Worm (Caenorhabditis elegans): Measurements from ENCODE around the gene F59B10.4.
A peak's percentile ranks its signal among the peaks of the same experiment; 100 is the strongest.

F59B10.4 gene

DNA sequence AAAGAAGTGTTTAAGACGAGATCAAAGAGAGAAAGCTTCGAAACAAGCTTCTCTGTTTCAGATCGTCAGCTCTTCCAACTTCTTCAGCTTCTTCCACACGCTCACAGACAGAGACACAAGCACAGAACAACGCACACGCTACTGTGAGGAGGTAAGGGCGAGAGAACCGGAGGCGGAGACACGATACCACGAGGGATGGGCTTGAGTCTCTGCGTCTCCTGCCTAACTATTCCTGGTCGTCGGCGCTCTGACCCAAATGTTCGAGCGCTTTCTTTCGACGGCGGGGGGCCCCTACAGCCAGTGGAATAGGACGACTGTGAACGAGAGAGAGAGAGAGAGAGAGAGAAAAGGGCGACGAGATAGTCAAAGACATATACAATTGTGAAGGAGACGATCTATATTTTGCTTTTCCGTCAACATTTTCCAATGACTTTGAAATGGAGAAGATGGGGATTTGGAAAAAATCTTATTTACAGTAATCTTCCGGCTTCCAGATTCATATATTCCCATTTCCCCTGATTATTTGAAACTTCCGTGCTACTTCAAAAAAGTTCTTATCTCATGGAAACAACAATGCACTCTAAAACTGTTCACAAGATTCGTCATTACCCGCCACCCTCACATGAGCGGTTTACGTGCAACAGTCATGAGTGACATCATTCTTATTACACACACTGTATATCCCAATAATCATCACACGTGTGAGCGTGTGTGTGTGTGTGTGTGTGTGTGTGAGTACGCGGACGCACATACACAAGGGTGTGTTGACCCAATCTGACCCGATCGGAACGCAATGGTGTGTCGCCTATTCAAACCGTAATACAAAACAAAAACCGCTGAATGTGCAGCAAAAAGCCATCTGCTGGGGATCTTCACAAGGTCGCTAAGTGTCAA lies 30.1 kb upstream of the F59B10.4 start (continued):
- TF ChIP-seq pqm-1 (tag; optimal IDR thresholded peaks at IDR 0.05), result peak; percentile 63
- peak; percentile 84 for TF ChIP-seq nhr-11 (tag; optimal IDR thresholded peaks at IDR 0.05)
- no peak for TF ChIP-seq mml-1 (tag; optimal IDR thresholded peaks at IDR 0.05)
- TF ChIP-seq zag-1 (tag; optimal IDR thresholded peaks at IDR 0.05), result no peak
- peak; percentile 74 for TF ChIP-seq snpc-4 (tag; optimal IDR thresholded peaks at IDR 0.05)
- TF ChIP-seq nhr-23 (tag; optimal IDR thresholded peaks at IDR 0.05), result peak; percentile 78
- no peak for TF ChIP-seq nhr-76 (tag; optimal IDR thresholded peaks at IDR 0.05)

- TF ChIP-seq nfya-1 (tag; optimal IDR thresholded peaks at IDR 0.05; ENCODE audit: insufficient read depth) (peak; percentile 53), elt-2 (tag; optimal IDR thresholded peaks at IDR 0.05) (peak; percentile 25), ama-1 (optimal IDR thresholded peaks at IDR 0.05) (peak; percentile 85), fos-1 (tag; optimal IDR thresholded peaks at IDR 0.05) (no peak), pqm-1 (tag; optimal IDR thresholded peaks at IDR 0.05) (peak; percentile 51), zag-1 (tag; optimal IDR thresholded peaks at IDR 0.05) (no peak), nhr-25 (tag; optimal IDR thresholded peaks at IDR 0.05) (peak; percentile 31), jun-1 (tag; optimal IDR thresholded peaks at IDR 0.05) (peak; percentile 61)
These were observed 29.1 kb upstream of the F59B10.4 start for ce11 chrII:10547803-10548693.

ce11 chrII:10547311-10547710 lies 28.4 kb upstream of the F59B10.4 start:
- TF ChIP-seq zag-1 (tag; optimal IDR thresholded peaks at IDR 0.05) (no peak), jun-1 (tag; optimal IDR thresholded peaks at IDR 0.05) (no peak), nhr-25 (tag; optimal IDR thresholded peaks at IDR 0.05) (peak; percentile 4), lin-39 (tag; optimal IDR thresholded peaks at IDR 0.05) (peak; percentile 3), R02D3.7 (tag; optimal IDR thresholded peaks at IDR 0.05) (no peak)

DNA sequence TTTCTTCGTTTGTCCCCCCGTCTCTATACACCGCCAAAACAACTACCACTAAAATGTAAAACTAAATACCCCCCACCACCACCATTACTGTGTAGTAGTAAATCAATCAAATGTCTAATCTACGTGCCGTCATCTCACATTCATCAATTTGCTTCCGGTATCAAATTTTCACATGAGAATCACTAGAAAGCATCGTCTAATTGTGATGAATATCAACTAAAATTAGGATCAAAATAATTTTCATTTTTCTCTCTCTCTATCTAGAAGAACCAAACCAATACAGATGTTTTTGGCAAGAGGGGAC lies 27.8 kb upstream of the F59B10.4 start:
- peak; percentile 3 for TF ChIP-seq nhr-11 (tag; optimal IDR thresholded peaks at IDR 0.05)
- TF ChIP-seq nhr-25 (tag; optimal IDR thresholded peaks at IDR 0.05), result peak; percentile 24
- peak; percentile 36 for TF ChIP-seq ztf-4 (tag; optimal IDR thresholded peaks at IDR 0.05)
- no peak for TF ChIP-seq elt-2 (tag; optimal IDR thresholded peaks at IDR 0.05)
- TF ChIP-seq nfya-1 (tag; optimal IDR thresholded peaks at IDR 0.05; ENCODE audit: insufficient read depth), result peak; percentile 5
- TF ChIP-seq egl-5 (tag; optimal IDR thresholded peaks at IDR 0.05), result no peak
- TF ChIP-seq lin-39 (tag; optimal IDR thresholded peaks at IDR 0.05), result peak; percentile 14

DNA sequence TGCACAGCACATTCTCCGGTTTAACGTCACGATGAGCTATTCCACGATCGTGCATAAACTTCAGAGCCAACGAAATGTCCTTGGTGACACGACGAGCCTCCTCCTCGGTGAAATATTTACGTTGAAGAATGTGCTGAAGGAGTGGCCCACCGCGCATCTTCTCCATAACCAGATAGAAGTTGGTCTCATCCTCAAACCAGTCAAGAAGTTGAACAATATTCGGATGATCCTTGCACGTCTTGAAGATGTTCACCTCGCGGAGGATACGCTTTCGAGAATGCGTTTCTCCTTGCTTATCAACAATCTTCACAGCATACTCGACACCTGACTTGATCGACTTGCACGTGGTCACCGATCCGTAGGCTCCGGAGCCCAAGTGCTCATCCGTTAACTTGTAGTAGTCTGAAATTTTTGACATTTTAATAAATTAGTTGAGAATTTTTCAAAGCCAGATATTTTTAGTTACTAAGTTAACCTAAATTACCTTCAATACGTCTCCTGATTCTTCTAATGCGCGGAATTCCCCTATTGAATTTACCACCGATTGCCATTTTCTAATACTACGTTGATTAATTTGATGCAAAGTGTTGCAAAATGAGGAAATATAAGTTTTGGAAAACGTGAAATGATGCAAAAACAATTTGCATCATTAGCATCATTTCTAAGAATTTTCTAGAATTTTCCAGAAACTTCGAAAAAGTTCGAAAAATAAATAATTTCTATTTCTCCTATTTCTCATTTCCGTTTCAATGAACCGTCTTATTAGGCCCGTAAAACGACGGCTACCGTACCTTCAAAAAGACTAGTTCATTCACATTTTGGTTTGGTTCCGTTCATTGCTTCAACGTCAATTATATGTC lies 27.2 kb upstream of the F59B10.4 start:
- no peak for TF ChIP-seq elt-2 (tag; optimal IDR thresholded peaks at IDR 0.05)
- TF ChIP-seq ZK546.5 (tag; optimal IDR thresholded peaks at IDR 0.05), result no peak
- TF ChIP-seq nhr-25 (tag; optimal IDR thresholded peaks at IDR 0.05), result no peak
- TF ChIP-seq pha-4 (tag; optimal IDR thresholded peaks at IDR 0.05), result peak; percentile 3
- TF ChIP-seq nhr-76 (tag; optimal IDR thresholded peaks at IDR 0.05), result no peak
- no peak for TF ChIP-seq nhr-23 (tag; optimal IDR thresholded peaks at IDR 0.05)
- TF ChIP-seq elt-3 (tag; optimal IDR thresholded peaks at IDR 0.05), result no peak
- peak; percentile 37 for TF ChIP-seq nhr-43 (tag; optimal IDR thresholded peaks at IDR 0.05; ENCODE audit: poor library complexity, severe bottlenecking)
- TF ChIP-seq eor-1 (tag; optimal IDR thresholded peaks at IDR 0.05), result peak in 1 of 2 experiments; percentile 28
- TF ChIP-seq jun-1 (tag; optimal IDR thresholded peaks at IDR 0.05), result no peak
- TF ChIP-seq ceh-28 (tag; optimal IDR thresholded peaks at IDR 0.05), result no peak
- TF ChIP-seq ama-1 (optimal IDR thresholded peaks at IDR 0.05), result peak; percentile 70
- peak; percentile 16 for TF ChIP-seq nfya-1 (tag; optimal IDR thresholded peaks at IDR 0.05; ENCODE audit: insufficient read depth)

ce11 chrII:10545213-10545612 lies 26.3 kb upstream of the F59B10.4 start:
- no peak for TF ChIP-seq unc-62 (GFP tag; optimal IDR thresholded peaks at IDR 0.05)
- peak; percentile 65 for TF ChIP-seq nhr-25 (tag; optimal IDR thresholded peaks at IDR 0.05)
- no peak for TF ChIP-seq R02D3.7 (tag; optimal IDR thresholded peaks at IDR 0.05)
- TF ChIP-seq nhr-43 (tag; optimal IDR thresholded peaks at IDR 0.05; ENCODE audit: poor library complexity, severe bottlenecking), result peak; percentile 50
- peak; percentile 38 for TF ChIP-seq ama-1 (optimal IDR thresholded peaks at IDR 0.05)
- no peak for TF ChIP-seq nhr-77 (tag; optimal IDR thresholded peaks at IDR 0.05)
- no peak for TF ChIP-seq lsy-12 (tag; optimal IDR thresholded peaks at IDR 0.05)
- TF ChIP-seq nhr-237 (tag; optimal IDR thresholded peaks at IDR 0.05), result no peak
